Fruit fly (Drosophila melanogaster): ENCODE data around the gene Akr1B.
"Not testable (repeated sequence)": the region's sequence is repeated elsewhere in the genome, so short reads cannot be mapped to it uniquely, and the experiment has no call there.

Gene Akr1B

DNA sequence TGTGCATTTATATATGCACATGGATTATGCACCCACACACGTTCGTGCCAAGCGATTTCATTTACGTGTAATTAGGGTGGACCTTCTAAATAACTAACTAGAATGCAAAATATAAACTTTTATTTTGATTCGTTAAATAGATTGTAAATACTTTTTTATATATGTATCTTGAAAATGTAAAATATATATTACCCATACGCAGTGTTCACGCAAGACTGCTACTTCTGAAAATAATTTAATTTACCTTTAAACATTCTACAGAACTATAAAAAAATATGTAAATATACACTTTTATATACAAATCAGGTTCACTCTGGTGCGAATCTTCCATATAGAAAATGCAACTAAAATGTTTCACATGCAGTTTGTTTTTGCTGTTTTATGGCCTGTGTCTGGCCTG lies 30.4 kb downstream of the Akr1B start (continued):
- TF ChIP-seq eg (GFP tag; IDR thresholded peaks at IDR 0.05): 0 out of 3 replicates have a peak, but pooled peaks have one; percentile 54
- TF ChIP-seq svp (GFP tag): no peak
- TF ChIP-seq CG6163 (GFP tag; IDR thresholded peaks at IDR 0.05): peak; percentile 61; the same call in 2 of the 3 replicates
- peak; percentile 56 for TF ChIP-seq CG32006 (GFP tag; optimal IDR thresholded peaks at IDR 0.05)
- no peak for TF ChIP-seq CG11762 (GFP tag; optimal IDR thresholded peaks at IDR 0.05; ENCODE audit: insufficient read depth)
- TF ChIP-seq net (GFP tag; optimal IDR thresholded peaks at IDR 0.05): peak; percentile 9
- TF ChIP-seq CG1621 (tag; optimal IDR thresholded peaks at IDR 0.05): no peak
- peak; percentile 17 for TF ChIP-seq esn (GFP tag; optimal IDR thresholded peaks at IDR 0.05)
- TF ChIP-seq Hr4 (GFP tag; optimal IDR thresholded peaks at IDR 0.05): peak; percentile 42
- TF ChIP-seq Blimp-1 (GFP tag; optimal IDR thresholded peaks at IDR 0.05): no peak
- TF ChIP-seq CG6854 (GFP tag; optimal IDR thresholded peaks at IDR 0.05): no peak
- TF ChIP-seq spab (GFP tag; optimal IDR thresholded peaks at IDR 0.05): no peak

- TF ChIP-seq CG34406 (GFP tag; optimal IDR thresholded peaks at IDR 0.05) (no peak), Lpt (GFP tag; optimal IDR thresholded peaks at IDR 0.05) (no peak), CG6163 (GFP tag; IDR thresholded peaks at IDR 0.05) (0 out of 3 replicates have a peak, but pooled peaks have one; percentile 8), eg (GFP tag; IDR thresholded peaks at IDR 0.05) (no peak), CG11294 (GFP tag; IDR thresholded peaks at IDR 0.05) (no peak), CG7368 (GFP tag; optimal IDR thresholded peaks at IDR 0.05) (peak; percentile 62)
These were observed 32.4 kb downstream of the Akr1B start for dm6 chr3L:11591803-11592202.

dm6 chr3L:11591131-11591530 lies 33.0 kb downstream of the Akr1B start, which contains the start of gene CG33268:
CG33268 (minus strand) TSS chr3L:11591231.
- TF ChIP-seq Ets96B (tag; optimal IDR thresholded peaks at IDR 0.05): no peak

dm6 chr3L:11589395-11589794 lies 34.8 kb downstream of the Akr1B start, which contains the start of gene CG7377:
CG7377 (plus strand) TSS chr3L:11589695.
- TF ChIP-seq fd59A, Eip93F, Ets21C (GFP tag; optimal IDR thresholded peaks at IDR 0.05): not testable (repeated sequence)

DNA sequence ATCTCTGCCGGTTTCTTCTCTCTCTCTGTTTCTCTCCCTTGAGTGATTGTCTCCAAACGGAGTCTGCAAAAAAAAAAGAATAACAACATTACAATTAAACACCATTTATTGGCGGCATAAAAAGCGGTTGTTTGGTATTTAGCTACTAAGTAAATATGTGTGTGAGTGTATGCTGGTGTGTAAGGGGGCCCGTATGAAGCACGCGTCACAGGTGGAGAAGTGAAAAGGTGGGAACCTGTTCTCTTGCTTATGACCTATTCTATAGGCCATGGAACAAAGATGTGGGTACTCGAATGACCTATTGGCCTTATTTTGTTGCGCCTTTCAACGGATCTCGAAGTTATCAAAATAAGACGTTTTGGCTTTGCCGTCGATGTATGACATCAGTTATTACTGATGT lies 35.6 kb downstream of the Akr1B start:
- TF ChIP-seq Sox102F (GFP tag; optimal IDR thresholded peaks at IDR 0.05): no peak
- no peak for TF ChIP-seq CG6792 (GFP tag; optimal IDR thresholded peaks at IDR 0.05)
- peak; percentile 47 for TF ChIP-seq fkh (GFP tag; optimal IDR thresholded peaks at IDR 0.05)
- no peak for TF ChIP-seq Eip75B (GFP tag; optimal IDR thresholded peaks at IDR 0.05)
- TF ChIP-seq CG6163 (GFP tag; IDR thresholded peaks at IDR 0.05): 0 out of 3 replicates have a peak, but pooled peaks have one; percentile 42

- no peak for TF ChIP-seq fd85E (GFP tag; optimal IDR thresholded peaks at IDR 0.05)
- peak; percentile 83 for TF ChIP-seq lz (GFP tag; optimal IDR thresholded peaks at IDR 0.05)
- peak; percentile 62 for TF ChIP-seq Sox15 (GFP tag; optimal IDR thresholded peaks at IDR 0.05)
- peak; percentile 84 for TF ChIP-seq net (GFP tag; optimal IDR thresholded peaks at IDR 0.05)
- peak; percentile 74; the same call in 2 of the 3 replicates for TF ChIP-seq eg (GFP tag; IDR thresholded peaks at IDR 0.05)
- TF ChIP-seq CG7368 (GFP tag; optimal IDR thresholded peaks at IDR 0.05): peak; percentile 84
- TF ChIP-seq CG8119 (GFP tag; IDR thresholded peaks at IDR 0.05): peak; percentile 83
- peak; percentile 92 for TF ChIP-seq svp (GFP tag)
- peak; percentile 95 for TF ChIP-seq Eip78C (GFP tag)
- TF ChIP-seq Ets21C (GFP tag; optimal IDR thresholded peaks at IDR 0.05): peak; percentile 73
- peak; percentile 56; the same call in 1 of the 2 replicates for TF ChIP-seq CG11294 (GFP tag; IDR thresholded peaks at IDR 0.05)
- peak; percentile 92 for TF ChIP-seq CG10669 (GFP tag; optimal IDR thresholded peaks at IDR 0.05)
- peak; percentile 82 for TF ChIP-seq esn (GFP tag; optimal IDR thresholded peaks at IDR 0.05)
- TF ChIP-seq Eip75B (GFP tag; optimal IDR thresholded peaks at IDR 0.05): peak; percentile 85
- TF ChIP-seq CG11762 (GFP tag; optimal IDR thresholded peaks at IDR 0.05; ENCODE audit: insufficient read depth): peak; percentile 70
- TF ChIP-seq vri (GFP tag; optimal IDR thresholded peaks at IDR 0.05): peak; percentile 51
- peak; percentile 70 for TF ChIP-seq CG8632 (GFP tag; optimal IDR thresholded peaks at IDR 0.05)
- TF ChIP-seq Hr4 (GFP tag; optimal IDR thresholded peaks at IDR 0.05): peak; percentile 83
- TF ChIP-seq achi (GFP tag; optimal IDR thresholded peaks at IDR 0.05): peak; percentile 76
- no peak for TF ChIP-seq Hr38 (GFP tag; optimal IDR thresholded peaks at IDR 0.05)
- TF ChIP-seq CG3032 (tag; optimal IDR thresholded peaks at IDR 0.05): peak; percentile 94
- peak; percentile 82 for TF ChIP-seq CG9139 (GFP tag; optimal IDR thresholded peaks at IDR 0.05)
- TF ChIP-seq topi (GFP tag; optimal IDR thresholded peaks at IDR 0.05): peak; percentile 87
- TF ChIP-seq pdm3 (GFP tag; optimal IDR thresholded peaks at IDR 0.05): peak; percentile 82
- peak; percentile 79 for TF ChIP-seq CG3919 (GFP tag; optimal IDR thresholded peaks at IDR 0.05)
These were observed 36.2 kb downstream of the Akr1B start, which contains the start of gene rt for dm6 chr3L:11587720-11588580. rt (minus strand) TSS chr3L:11587770.

All from whole organism, prepupa.